Worm (Caenorhabditis elegans): ENCODE results near the gene ddo-1.

Gene ddo-1

DNA sequence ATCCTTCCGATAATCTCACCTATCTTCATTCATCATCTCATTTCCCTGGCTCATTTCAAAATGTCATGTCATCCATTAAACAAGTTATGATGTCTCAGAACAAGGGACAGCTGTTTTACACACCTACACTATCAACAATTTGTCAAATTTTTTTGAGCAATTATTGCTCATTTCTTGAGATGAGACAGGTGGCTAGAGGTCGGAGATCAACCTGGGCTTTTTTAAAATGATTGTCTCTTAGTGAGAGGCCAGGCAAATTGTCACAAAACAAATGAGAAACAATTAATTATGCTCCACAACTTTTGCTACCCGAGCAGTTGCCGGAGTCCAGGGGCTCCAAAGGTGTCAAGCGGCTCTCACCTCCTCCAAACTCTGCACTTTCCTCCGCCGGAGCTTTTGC, 48.3 kb downstream of the ddo-1 start:
- TF ChIP-seq hlh-26 (GFP tag; conservative IDR thresholded peaks at IDR 0.05) (no peak), ztf-6 (GFP tag; IDR thresholded peaks at IDR 0.05) (no peak), let-607 (tag; optimal IDR thresholded peaks at IDR 0.05) (no peak), nfya-2 (GFP tag; IDR thresholded peaks at IDR 0.05) (no peak), sptf-2 (GFP tag; optimal IDR thresholded peaks at IDR 0.05) (no peak), die-1 (tag; optimal IDR thresholded peaks at IDR 0.05) (no peak), ztf-26 (tag; optimal IDR thresholded peaks at IDR 0.05) (no peak), tbp1 (GFP tag; optimal IDR thresholded peaks at IDR 0.05) (no peak), somi-1 (GFP tag; optimal IDR thresholded peaks at IDR 0.05) (no peak), xnd-1 (tag; optimal IDR thresholded peaks at IDR 0.05) (no peak), ztf-25 (GFP tag; IDR thresholded peaks at IDR 0.05) (no peak)

DNA sequence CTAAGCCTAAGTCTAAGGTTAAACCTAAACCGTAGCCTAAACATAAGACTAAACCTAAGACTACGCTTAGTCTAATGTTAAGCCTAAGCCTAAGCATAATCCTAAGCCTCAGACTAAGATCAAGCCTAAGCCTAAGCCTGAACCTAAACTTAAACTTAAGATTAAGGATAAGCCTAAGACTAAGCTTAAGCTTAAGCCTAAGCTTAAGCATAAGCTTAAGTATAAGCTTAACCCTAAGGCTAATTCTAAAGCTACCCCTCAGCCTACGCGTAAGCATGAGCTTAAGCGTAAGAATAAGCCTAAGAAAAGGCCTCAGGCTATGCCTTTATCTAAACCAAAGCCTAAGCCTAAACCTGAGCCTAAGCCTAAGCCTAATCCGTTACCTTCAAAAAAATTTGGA, 48.7 kb downstream of the ddo-1 start:
- TF ChIP-seq ztf-26 (tag; optimal IDR thresholded peaks at IDR 0.05) (no peak), athp-1 (tag; optimal IDR thresholded peaks at IDR 0.05) (no peak), F10E7.11 (tag; optimal IDR thresholded peaks at IDR 0.05) (no peak), Y56A3A.18 (GFP tag; IDR thresholded peaks at IDR 0.05) (no peak), rec-8 (tag; optimal IDR thresholded peaks at IDR 0.05) (no peak), nhr-120 (GFP tag; IDR thresholded peaks at IDR 0.05) (no peak), let-607 (tag; optimal IDR thresholded peaks at IDR 0.05) (no peak), Y79H2A.3 (GFP tag; conservative IDR thresholded peaks at IDR 0.05) (no peak), C17E4.6 (GFP tag; IDR thresholded peaks at IDR 0.05) (no peak), lir-1 (GFP tag; conservative IDR thresholded peaks at IDR 0.05) (no peak), egrh-3 (GFP tag; IDR thresholded peaks at IDR 0.05) (no peak)

DNA sequence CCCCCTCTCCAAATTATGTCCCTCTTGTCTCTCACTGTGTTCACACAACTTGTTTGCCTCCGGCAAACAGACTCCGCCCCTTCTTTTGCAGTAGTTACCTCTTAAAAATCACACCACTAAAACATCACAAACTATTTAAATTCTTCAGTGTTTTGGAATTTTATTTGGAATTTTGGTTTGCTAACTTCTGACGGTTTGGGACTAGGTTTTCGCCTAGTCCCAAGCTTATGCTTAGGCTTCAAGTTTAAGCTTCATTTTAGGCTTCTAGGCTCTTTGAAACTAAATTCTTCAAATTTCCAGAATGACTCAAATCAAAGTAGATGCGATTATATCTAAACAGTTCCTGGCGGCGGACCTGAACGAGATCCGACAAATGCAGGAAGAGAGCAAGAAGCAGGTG, 52.3 kb downstream of the ddo-1 start, which contains the start of gene fat-5:
TSS of gene fat-5 (plus strand) at position 301 of the 400 bp plus-strand sequence.
- TF ChIP-seq rcor-1 (GFP tag; IDR thresholded peaks at IDR 0.05) (no peak), lsl-1 (GFP tag; optimal IDR thresholded peaks at IDR 0.05) (no peak), tbx-9 (tag; optimal IDR thresholded peaks at IDR 0.05; ENCODE audit: borderline replicate concordance) (no peak), hmg-20 (GFP tag; IDR thresholded peaks at IDR 0.05) (no peak)
